Fruit fly (Drosophila melanogaster): Measurements from ENCODE around the gene CG43082.

CG43082 gene

DNA sequence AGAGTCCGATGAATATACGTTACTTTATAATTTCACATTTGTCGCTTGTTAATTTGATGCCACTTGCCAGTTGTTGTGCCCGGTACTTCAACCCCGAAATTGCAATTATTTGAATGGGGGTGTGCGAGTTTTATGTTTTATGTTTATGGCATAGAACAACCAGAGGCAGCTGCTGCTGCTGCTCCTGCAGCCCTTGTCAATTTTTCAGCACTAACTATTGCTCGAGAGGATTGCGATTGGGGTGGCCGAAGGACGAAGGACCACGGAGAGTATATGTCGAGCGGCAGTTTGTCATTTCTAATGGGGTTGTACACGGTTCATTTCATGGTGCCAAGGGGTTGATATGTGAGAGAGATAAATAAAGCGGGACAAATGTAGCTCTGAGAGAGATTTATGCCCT is 37.6 kb upstream of the CG43082 start (continued):
- TF ChIP-seq Trl (optimal IDR thresholded peaks at IDR 0.05), result peak in 1 of 2 experiments; percentile 19
- TF ChIP-seq Trl (GFP tag; optimal IDR thresholded peaks at IDR 0.05), result no peak
- TF ChIP-seq CG12942 (GFP tag; optimal IDR thresholded peaks at IDR 0.05), result no peak
- no peak for TF ChIP-seq wek (GFP tag; optimal IDR thresholded peaks at IDR 0.05)

DNA sequence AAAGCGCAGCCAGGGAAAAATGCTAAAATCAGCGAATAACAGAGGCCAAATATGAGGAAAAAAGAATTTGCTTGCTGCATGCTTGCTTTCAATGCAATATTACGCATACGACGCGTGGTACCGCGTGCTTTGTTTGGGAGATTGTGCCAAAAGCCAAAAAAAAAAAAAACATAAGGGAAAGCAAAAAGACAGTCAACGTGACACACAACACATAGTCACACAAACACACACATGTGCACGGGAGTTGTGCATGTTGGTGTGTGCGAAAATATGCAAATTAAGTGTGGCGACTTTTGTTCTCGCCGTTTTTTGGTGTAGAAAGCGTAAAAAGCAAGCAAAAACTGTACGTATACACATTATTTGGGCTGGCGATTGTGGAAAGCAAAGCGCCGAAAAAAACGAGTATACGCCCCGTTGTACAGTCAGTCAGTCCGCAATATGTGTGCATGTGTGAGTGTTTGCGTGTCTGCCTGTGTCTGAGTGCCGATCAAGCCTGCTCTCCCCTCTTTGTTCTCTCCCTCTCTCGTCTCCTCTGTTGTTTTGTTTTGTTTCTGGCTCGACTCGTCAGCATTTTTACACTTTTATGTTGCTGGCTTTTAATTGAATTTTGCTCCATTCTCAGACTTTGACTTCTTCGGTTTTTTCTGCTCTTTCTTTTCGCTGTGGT is 36.6 kb upstream of the CG43082 start:
- TF ChIP-seq CG10543 (GFP tag; optimal IDR thresholded peaks at IDR 0.05), result no peak
- 0 out of 2 replicates have a peak, but pooled peaks have one; percentile 36 for TF ChIP-seq rib (GFP tag; IDR thresholded peaks at IDR 0.05)
- TF ChIP-seq cg (GFP tag; optimal IDR thresholded peaks at IDR 0.05), result peak; percentile 67
- peak; percentile 59 for TF ChIP-seq crol (GFP tag; IDR thresholded peaks at IDR 0.05)
- peak; percentile 66 for TF ChIP-seq Adf1 (GFP tag; IDR thresholded peaks at IDR 0.05)
- 0 out of 2 replicates have a peak, but pooled peaks have one; percentile 5 for TF ChIP-seq Drgx (GFP tag; IDR thresholded peaks at IDR 0.05)
- TF ChIP-seq vvl (GFP tag; IDR thresholded peaks at IDR 0.05), result 0 out of 2 replicates have a peak, but pooled peaks have one; percentile 31
- TF ChIP-seq maf-S (GFP tag; optimal IDR thresholded peaks at IDR 0.05), result no peak
- TF ChIP-seq Trl (optimal IDR thresholded peaks at IDR 0.05), result peak; percentile 65 to 82
- no peak for TF ChIP-seq Trl (GFP tag; optimal IDR thresholded peaks at IDR 0.05)
- 0 out of 2 replicates have a peak, but pooled peaks have one; percentile 16 for TF ChIP-seq bowl (GFP tag; IDR thresholded peaks at IDR 0.05)
- TF ChIP-seq CG8089 (GFP tag; optimal IDR thresholded peaks at IDR 0.05), result no peak
- peak; percentile 68 for TF ChIP-seq sens (GFP tag)
- TF ChIP-seq dmrt99B (tag; optimal IDR thresholded peaks at IDR 0.05), result no peak
- TF ChIP-seq Dip3 (GFP tag; optimal IDR thresholded peaks at IDR 0.05), result no peak
- TF ChIP-seq chinmo (GFP tag; IDR thresholded peaks at IDR 0.05; ENCODE audit: partially characterized antibody), result peak; percentile 93
- 0 out of 2 replicates have a peak, but pooled peaks have one; percentile 19 for TF ChIP-seq wdn (GFP tag; IDR thresholded peaks at IDR 0.05)
- no peak for TF ChIP-seq tio (GFP tag; optimal IDR thresholded peaks at IDR 0.05)
- peak; percentile 98 for TF ChIP-seq CG7372 (GFP tag; IDR thresholded peaks at IDR 0.05)
- no peak for TF ChIP-seq yki (optimal IDR thresholded peaks at IDR 0.05)
- TF ChIP-seq Med (GFP tag), result peak; percentile 60
- TF ChIP-seq CG15601 (tag; optimal IDR thresholded peaks at IDR 0.05), result no peak
- TF ChIP-seq Spps (tag; optimal IDR thresholded peaks at IDR 0.05), result no peak
- TF ChIP-seq nerfin-2 (GFP tag; IDR thresholded peaks at IDR 0.05; ENCODE audit: partially characterized antibody), result no peak
- TF ChIP-seq gsb (GFP tag; IDR thresholded peaks at IDR 0.05), result no peak

DNA sequence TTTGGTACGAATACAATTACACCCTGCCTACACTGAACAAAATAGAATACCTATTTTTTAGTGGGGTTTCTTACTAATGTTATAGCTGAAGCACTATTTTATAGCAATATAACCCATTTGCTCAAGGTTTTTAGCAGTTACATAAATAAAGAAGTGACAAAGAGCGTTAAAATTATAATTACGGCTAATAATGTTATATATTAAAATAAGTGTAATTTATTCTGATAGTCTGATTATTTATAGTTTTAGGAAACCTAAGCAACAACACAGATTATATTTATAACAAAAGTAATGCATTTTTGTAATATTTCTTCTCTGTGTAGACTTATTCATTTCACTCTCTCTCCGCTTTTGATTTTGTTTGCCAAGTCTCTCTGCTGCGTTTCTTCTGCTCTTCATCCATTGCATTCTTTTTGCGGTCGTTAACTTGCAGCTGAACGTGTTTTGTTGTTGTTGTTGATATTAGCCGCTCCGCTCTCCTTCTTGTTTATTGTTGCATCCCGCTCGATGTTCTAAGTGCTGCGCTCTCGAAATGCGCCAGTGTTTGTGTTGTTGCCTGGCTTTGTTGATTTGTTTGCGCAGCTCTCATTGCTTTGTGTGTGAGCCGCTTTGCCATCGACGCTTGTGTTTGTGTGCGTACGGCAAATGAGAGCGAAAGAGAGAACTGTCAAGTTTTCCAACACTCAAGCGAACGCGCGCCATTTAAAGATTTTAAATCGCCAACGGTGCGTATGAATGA is 35.8 kb upstream of the CG43082 start:
- TF ChIP-seq crc (GFP tag; optimal IDR thresholded peaks at IDR 0.05) (no peak), CG6689 (GFP tag; IDR thresholded peaks at IDR 0.05) (peak; percentile 90), unc-4 (GFP tag; IDR thresholded peaks at IDR 0.05; ENCODE audit: partially characterized antibody) (no peak), Nf-YB (GFP tag; optimal IDR thresholded peaks at IDR 0.05) (peak; percentile 80), CG3065 (GFP tag; optimal IDR thresholded peaks at IDR 0.05) (peak; percentile 57), gem (tag; optimal IDR thresholded peaks at IDR 0.05) (peak; percentile 98), pita (GFP tag; optimal IDR thresholded peaks at IDR 0.05) (no peak), CG7928 (GFP tag; optimal IDR thresholded peaks at IDR 0.05) (peak; percentile 62), CkIIα-i1 (GFP tag; IDR thresholded peaks at IDR 0.05) (no peak), Sin3A (optimal IDR thresholded peaks at IDR 0.05) (no peak), Aef1 (GFP tag; IDR thresholded peaks at IDR 0.05) (peak; percentile 78), fu2 (GFP tag; optimal IDR thresholded peaks at IDR 0.05) (no peak), CG7357 (GFP tag; IDR thresholded peaks at IDR 0.05) (peak; percentile 84), tna (GFP tag; IDR thresholded peaks at IDR 0.05; ENCODE audit: partially characterized antibody) (no peak), cad (GFP tag; optimal IDR thresholded peaks at IDR 0.05) (no peak), nmo (GFP tag; optimal IDR thresholded peaks at IDR 0.05) (peak; percentile 98), CG7372 (GFP tag; IDR thresholded peaks at IDR 0.05) (peak; percentile 87), Neu2 (GFP tag; optimal IDR thresholded peaks at IDR 0.05; ENCODE audit: borderline replicate concordance) (no peak), Stat92E (GFP tag; optimal IDR thresholded peaks at IDR 0.05) (peak in 1 of 3 experiments; percentile 74), CG32767 (GFP tag; IDR thresholded peaks at IDR 0.05) (peak; percentile 80), CG10209 (GFP tag; optimal IDR thresholded peaks at IDR 0.05) (peak; percentile 92), Blimp-1 (GFP tag; optimal IDR thresholded peaks at IDR 0.05) (peak; percentile 95)
